Worm (Caenorhabditis elegans) whole organism, early embryonic: ENCODE measurements around the gene K02E11.7.
A peak's percentile ranks its signal among the peaks of the same experiment; 100 is the strongest.
"Not testable (repeated sequence)": the region's sequence is repeated elsewhere in the genome, so short reads cannot be mapped to it uniquely, and the experiment has no call there.

Source experiments
- B0310.2 ChIP-seq: sonication (generic microtip); optimal IDR thresholded peaks from 2 replicates; lab custom pipeline; 2016; ENCODE audit warnings: mild to moderate bottlenecking, missing genetic modification characterization, missing compliant biosample characterization
- F13C5.2 ChIP-seq: sonication (generic microtip); optimal IDR thresholded peaks from 2 replicates; lab custom pipeline; 2017; ENCODE audit warnings: mild to moderate bottlenecking, missing genetic modification characterization, inconsistent platforms, missing compliant biosample characterization
- aly-1 ChIP-seq: sonication (generic microtip); optimal IDR thresholded peaks from 2 replicates; lab custom pipeline; 2016; ENCODE audit warnings: missing genetic modification characterization, missing compliant biosample characterization
- ama-1 ChIP-seq: fragments of 150-350 bp; optimal IDR thresholded peaks from 2 replicates; lab custom pipeline; 2014
- ceh-13 ChIP-seq: fragments of 200-800 bp; sonication (Bioruptor generic); optimal IDR thresholded peaks from 2 replicates; lab custom pipeline; 2018; ENCODE audit warnings: mild to moderate bottlenecking, missing genetic modification characterization, missing compliant biosample characterization
- ceh-36 ChIP-seq: sonication (generic microtip); optimal IDR thresholded peaks from 2 replicates; lab custom pipeline; 2016; ENCODE audit warnings: missing genetic modification characterization, inconsistent platforms, missing compliant biosample characterization
- ets-7 ChIP-seq: sonication (generic microtip); optimal IDR thresholded peaks from 2 replicates; lab custom pipeline; 2016; ENCODE audit warnings: missing genotype, missing genetic modification characterization, missing compliant biosample characterization
- flt-1 ChIP-seq: fragments of 200-800 bp; sonication (Bioruptor generic); IDR thresholded peaks from 2 replicates; pipeline ENCODE4 v1.3.6; 2022; ENCODE audit warnings: missing genetic modification characterization, missing compliant biosample characterization
- hmbx-1 ChIP-seq: sonication (generic microtip); optimal IDR thresholded peaks from 2 replicates; lab custom pipeline; 2016; ENCODE audit warnings: mild to moderate bottlenecking, missing genetic modification characterization, missing compliant biosample characterization
- hmg-4 ChIP-seq: fragments of 200-800 bp; sonication (Bioruptor generic); optimal IDR thresholded peaks from 2 replicates; lab custom pipeline; 2018; ENCODE audit warnings: mild to moderate bottlenecking, missing genetic modification characterization, missing compliant biosample characterization
- hnd-1 ChIP-seq: sonication (generic microtip); optimal IDR thresholded peaks from 2 replicates; lab custom pipeline; 2016; ENCODE audit warnings: missing genetic modification characterization, missing compliant biosample characterization
- pes-1 ChIP-seq: fragments of 200-800 bp; sonication (Bioruptor generic); IDR thresholded peaks from 2 replicates; pipeline ENCODE4 v1.3.6; 2022; ENCODE audit warnings: missing genetic modification reagents, missing genetic modification characterization, missing compliant biosample characterization
- scrt-1 ChIP-seq: fragments of 200-800 bp; sonication (Bioruptor generic); IDR thresholded peaks from 2 replicates; pipeline ENCODE4 v1.3.6; 2022; ENCODE audit warnings: missing genetic modification characterization, missing compliant biosample characterization
- sea-1 ChIP-seq: fragments of 200-800 bp; sonication (Bioruptor generic); conservative IDR thresholded peaks from 2 replicates; pipeline ENCODE4 v1.3.6; 2022; ENCODE audit warnings: missing genetic modification characterization, missing compliant biosample characterization
- tbx-11 ChIP-seq: fragments of 200-800 bp; sonication (Bioruptor generic); IDR thresholded peaks from 2 replicates; pipeline ENCODE4 v1.3.6; 2022; ENCODE audit warnings: missing genetic modification characterization, missing compliant biosample characterization
- tbx-37 ChIP-seq: fragments of 200-800 bp; sonication (Bioruptor generic); conservative IDR thresholded peaks from 2 replicates; pipeline ENCODE4 v1.3.6; 2022; ENCODE audit warnings: missing genetic modification reagents, missing genetic modification characterization, missing compliant biosample characterization
- tra-4 ChIP-seq: sonication (generic microtip); optimal IDR thresholded peaks from 2 replicates; lab custom pipeline; 2017; ENCODE audit warnings: missing genetic modification characterization, missing compliant biosample characterization

The K02E11.7 gene

DNA sequence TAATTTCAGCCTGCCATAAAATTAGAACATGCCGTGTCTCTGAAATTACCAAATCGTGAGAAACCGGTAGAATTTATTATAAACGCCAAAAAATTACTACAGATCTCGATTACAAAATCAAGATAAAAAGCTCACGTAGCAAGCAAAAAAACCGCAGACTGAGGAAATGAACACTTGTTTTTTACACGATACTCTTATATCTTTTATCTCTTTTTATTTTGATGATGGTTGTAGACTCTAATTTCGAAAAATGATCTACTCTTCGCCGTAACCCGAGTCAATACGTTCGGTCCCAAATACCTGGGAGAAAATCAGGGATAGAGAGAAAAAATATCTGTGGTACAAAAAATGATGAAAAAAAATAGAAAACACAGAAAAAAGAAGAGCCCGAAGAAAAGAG lies 31.0 kb downstream of the K02E11.7 start:
- no peak for TF ChIP-seq pes-1
- TF ChIP-seq tbx-11 (GFP tag; lab: Robert Waterston, UW) = no peak
- TF ChIP-seq ets-7 = no peak
- TF ChIP-seq ama-1 (lab: Kevin White, UChicago) = no peak
- TF ChIP-seq sea-1 (GFP tag; lab: Robert Waterston, UW) = no peak
- no peak for TF ChIP-seq flt-1 (GFP tag; lab: Robert Waterston, UW)
- TF ChIP-seq B0310.2 = no peak
- TF ChIP-seq hmg-4 (GFP tag; lab: Kevin White, UChicago) = no peak
- TF ChIP-seq ceh-13 (GFP tag; lab: Kevin White, UChicago) = no peak
- no peak for TF ChIP-seq ceh-36 (tag; lab: Kevin White, UChicago)
- TF ChIP-seq F13C5.2 (tag; lab: Kevin White, UChicago) = no peak
- no peak for TF ChIP-seq tbx-37 (GFP tag; lab: Robert Waterston, UW)
- TF ChIP-seq hmbx-1 (tag; lab: Kevin White, UChicago) = no peak
- no peak for TF ChIP-seq aly-1 (tag; lab: Kevin White, UChicago)
- TF ChIP-seq hnd-1 (tag; lab: Kevin White, UChicago) = no peak
- no peak for TF ChIP-seq scrt-1 (GFP tag; lab: Robert Waterston, UW)
- TF ChIP-seq tra-4 (tag; lab: Kevin White, UChicago) = no peak

DNA sequence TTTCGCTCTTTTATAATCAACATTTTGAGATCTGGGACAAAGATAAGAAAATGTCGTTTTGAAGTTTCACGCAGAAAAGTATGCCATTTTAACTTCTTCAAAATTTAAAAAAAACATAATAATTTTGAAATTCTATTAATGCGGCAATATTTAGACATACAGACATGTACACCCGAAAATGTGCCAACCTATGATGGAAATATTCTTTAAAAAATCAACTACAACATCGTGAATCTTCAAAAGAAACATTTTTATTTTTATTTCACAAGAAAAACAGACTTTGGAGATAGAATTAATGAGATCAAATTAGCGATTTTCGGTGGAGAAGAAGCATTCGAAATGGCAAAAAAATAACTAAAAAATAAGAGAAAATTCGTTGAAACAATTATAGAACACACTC lies 39.0 kb downstream of the K02E11.7 start, which contains the start of gene T16A9.5:
Gene T16A9.5 (minus strand): TSS at position 101 of the 400 bp plus-strand sequence.
- TF ChIP-seq hmg-4 (GFP tag; lab: Kevin White, UChicago) (no peak), tbx-11 (GFP tag; lab: Robert Waterston, UW) (no peak), tra-4 (tag; lab: Kevin White, UChicago) (no peak), pes-1 (no peak), sea-1 (GFP tag; lab: Robert Waterston, UW) (no peak), hmbx-1 (tag; lab: Kevin White, UChicago) (no peak), aly-1 (tag; lab: Kevin White, UChicago) (no peak), ceh-13 (GFP tag; lab: Kevin White, UChicago) (no peak), B0310.2 (no peak)

DNA sequence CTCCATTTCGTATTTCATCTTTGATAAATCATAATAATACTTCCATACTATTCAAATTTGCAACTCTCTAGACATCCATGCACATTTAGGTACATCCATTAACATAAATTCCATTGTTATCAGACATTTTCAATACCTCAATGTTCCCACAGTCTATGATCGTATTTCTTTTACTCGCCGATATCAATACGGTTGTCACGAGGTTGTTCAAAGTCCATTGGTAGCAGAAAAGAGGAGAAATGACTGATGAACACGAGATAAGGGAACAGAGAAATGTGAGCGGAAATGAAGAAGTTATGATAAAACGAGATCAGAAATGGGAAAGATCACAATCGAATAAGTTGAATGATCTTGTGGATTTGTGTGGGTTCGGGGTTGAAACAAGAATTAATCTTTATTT lies 41.3 kb downstream of the K02E11.7 start:
- TF ChIP-seq tbx-11 (GFP tag; lab: Robert Waterston, UW) (no peak), hmbx-1 (tag; lab: Kevin White, UChicago) (no peak), ceh-13 (GFP tag; lab: Kevin White, UChicago) (no peak), ets-7 (no peak), F13C5.2 (tag; lab: Kevin White, UChicago) (no peak), hmg-4 (GFP tag; lab: Kevin White, UChicago) (no peak), tbx-37 (GFP tag; lab: Robert Waterston, UW) (no peak), hnd-1 (tag; lab: Kevin White, UChicago) (no peak), tra-4 (tag; lab: Kevin White, UChicago) (no peak), sea-1 (GFP tag; lab: Robert Waterston, UW) (no peak), flt-1 (GFP tag; lab: Robert Waterston, UW) (no peak), aly-1 (tag; lab: Kevin White, UChicago) (no peak)

DNA sequence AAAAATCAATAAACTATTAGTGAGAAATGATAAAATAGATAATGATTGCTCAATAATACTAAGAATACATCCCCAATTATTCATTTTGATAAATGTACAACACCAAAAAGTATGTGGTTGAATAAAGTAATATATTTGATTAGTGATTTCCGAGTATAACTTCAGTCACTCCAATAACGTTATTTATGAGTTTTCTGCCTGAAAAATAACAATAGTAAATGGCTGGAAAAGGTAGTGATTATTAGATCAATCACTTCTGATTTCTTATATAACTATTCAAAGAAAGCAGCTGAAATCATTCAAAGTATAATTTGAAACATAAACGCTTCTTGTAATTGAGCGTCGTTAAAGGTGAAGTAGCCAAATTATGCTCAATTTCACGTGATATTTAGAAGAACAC lies 43.4 kb downstream of the K02E11.7 start, which contains the start of gene str-230:
Gene str-230 (minus strand): TSS at position 101 of the 400 bp plus-strand sequence.
- TF ChIP-seq pes-1 = no peak
- TF ChIP-seq sea-1 (GFP tag; lab: Robert Waterston, UW) = no peak
- no peak for TF ChIP-seq B0310.2
- no peak for TF ChIP-seq tra-4 (tag; lab: Kevin White, UChicago)
- TF ChIP-seq ceh-13 (GFP tag; lab: Kevin White, UChicago) = no peak

DNA sequence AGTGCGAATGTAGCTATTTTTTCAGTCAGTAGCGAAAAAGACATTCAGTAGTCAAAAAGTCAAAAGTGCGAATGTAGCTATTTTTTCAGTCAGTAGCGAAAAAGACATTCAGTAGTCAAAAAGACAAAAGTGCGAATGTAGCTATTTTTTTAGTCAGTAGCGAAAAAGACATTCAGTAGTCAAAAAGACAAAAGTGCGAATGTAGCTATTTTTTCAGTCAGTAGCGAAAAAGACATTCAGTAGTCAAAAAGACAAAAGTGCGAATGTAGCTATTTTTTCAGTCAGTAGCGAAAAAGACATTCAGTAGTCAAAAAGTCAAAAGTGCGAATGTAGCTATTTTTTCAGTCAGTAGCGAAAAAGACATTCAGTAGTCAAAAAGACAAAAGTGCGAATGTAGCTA lies 48.9 kb downstream of the K02E11.7 start, which contains the start of gene T16A9.3:
Gene T16A9.3 (plus strand): TSS at position 301 of the 400 bp plus-strand sequence.
- not testable (repeated sequence) for TF ChIP-seq sea-1 (GFP tag; lab: Robert Waterston, UW); ets-7; B0310.2

DNA sequence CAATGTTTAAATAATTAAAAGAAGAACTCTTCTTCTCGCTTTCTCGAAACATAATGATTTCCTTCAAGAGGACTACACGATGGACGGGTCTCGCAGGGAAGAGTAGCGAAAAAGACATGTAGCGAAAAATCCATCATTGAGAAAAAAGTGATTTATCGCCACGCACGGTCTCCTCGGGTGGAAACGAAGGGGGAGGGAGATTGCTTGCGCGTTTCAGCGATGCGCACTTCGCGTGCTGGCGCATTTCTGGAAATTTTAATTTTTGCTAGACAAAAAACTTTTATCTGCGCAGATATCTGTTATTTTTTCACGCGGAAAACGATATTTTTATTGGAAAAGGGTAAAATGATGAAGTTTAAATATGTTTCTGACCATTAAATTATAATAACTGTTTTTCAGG lies 50.3 kb downstream of the K02E11.7 start:
- TF ChIP-seq tbx-11 (GFP tag; lab: Robert Waterston, UW) = 0 out of 2 replicates have a peak, but pooled peaks have one; percentile 42
